Fruit fly (Drosophila melanogaster) whole organism, embryonic: Measurements from ENCODE around the gene nop5.

Experiments used
- Bgb ChIP-seq: fragments of 200-800 bp; sonication (Bioruptor generic); IDR thresholded peaks from 2 replicates; pipeline ENCODE4 v1.3.6; 2022; ENCODE audit warnings: missing biosample characterization, missing genetic modification characterization; ENCODE audit not compliant: partially characterized antibody
- CG10267 ChIP-seq: fragments of 200-800 bp; sonication (Bioruptor generic); optimal IDR thresholded peaks from 2 replicates; lab custom pipeline; 2018; ENCODE audit warnings: missing biosample characterization, mild to moderate bottlenecking, missing genetic modification characterization, moderate library complexity
- CG10366 ChIP-seq: fragments of 200-800 bp; sonication (Bioruptor generic); IDR thresholded peaks from 2 replicates; pipeline ENCODE4 v1.3.6; 2022; ENCODE audit warnings: missing biosample characterization, missing genetic modification characterization
- CG11504 ChIP-seq: fragments of 200-800 bp; sonication (Bioruptor generic); optimal IDR thresholded peaks from 3 replicates; lab custom pipeline; 2019; ENCODE audit warnings: missing biosample characterization, mild to moderate bottlenecking, missing genetic modification characterization, moderate library complexity
- CG13123 ChIP-seq: fragments of 200-800 bp; sonication (Bioruptor generic); optimal IDR thresholded peaks from 2 replicates; lab custom pipeline; 2016; ENCODE audit warnings: missing biosample characterization, missing genetic modification characterization
- CG13287 ChIP-seq: fragments of 200-800 bp; sonication (Bioruptor generic); IDR thresholded peaks from 2 replicates; pipeline ENCODE4 v1.3.6; 2022; ENCODE audit warnings: missing biosample characterization, missing genetic modification characterization; ENCODE audit not compliant: partially characterized antibody
- CG14441 ChIP-seq: fragments of 200-800 bp; sonication (Bioruptor generic); IDR thresholded peaks from 2 replicates; pipeline ENCODE4 v1.3.6; 2022; ENCODE audit warnings: missing biosample characterization, missing genetic modification characterization
- CG16863 ChIP-seq: fragments of 200-800 bp; sonication (Bioruptor generic); optimal IDR thresholded peaks from 3 replicates; lab custom pipeline; 2016; ENCODE audit warnings: missing biosample characterization, missing genetic modification characterization
- CG17612 ChIP-seq: fragments of 200-800 bp; sonication (Bioruptor generic); IDR thresholded peaks from 2 replicates; pipeline ENCODE4 v1.3.6; 2022; ENCODE audit warnings: missing biosample characterization, missing genetic modification characterization
- CG18262 ChIP-seq: fragments of 200-800 bp; optimal IDR thresholded peaks from 3 replicates; lab custom pipeline; 2019; ENCODE audit warnings: missing biosample characterization, mild to moderate bottlenecking, missing genetic modification characterization, moderate library complexity
- CG2712 ChIP-seq: fragments of 200-800 bp; optimal IDR thresholded peaks from 3 replicates; lab custom pipeline; 2019; ENCODE audit warnings: missing biosample characterization, mild to moderate bottlenecking, missing genetic modification characterization, moderate library complexity
- CG34376 ChIP-seq: fragments of 200-800 bp; sonication (Bioruptor generic); optimal IDR thresholded peaks from 2 replicates; lab custom pipeline; 2018; ENCODE audit warnings: missing biosample characterization, mild to moderate bottlenecking, missing genetic modification characterization
- CG4424 ChIP-seq: fragments of 200-800 bp; sonication (Bioruptor generic); optimal IDR thresholded peaks from 3 replicates; lab custom pipeline; 2016; ENCODE audit warnings: missing biosample characterization, missing genetic modification characterization
- CG6791 ChIP-seq: fragments of 200-800 bp; sonication (Bioruptor generic); IDR thresholded peaks from 3 replicates; pipeline ENCODE4 v1.3.6; 2022; ENCODE audit warnings: missing biosample characterization, missing genetic modification characterization; ENCODE audit not compliant: partially characterized antibody
- CG6813 ChIP-seq: fragments of 200-800 bp; sonication (Bioruptor generic); optimal IDR thresholded peaks from 2 replicates; lab custom pipeline; 2017; ENCODE audit warnings: missing biosample characterization, missing genetic modification characterization, mild to moderate bottlenecking, moderate library complexity, missing genetic modification reagents
- CG8478 ChIP-seq: fragments of >200 bp; optimal IDR thresholded peaks from 2 replicates; lab custom pipeline; 2018
- CG9437 ChIP-seq: fragments of 200-800 bp; sonication (Bioruptor generic); optimal IDR thresholded peaks from 2 replicates; lab custom pipeline; 2018; ENCODE audit warnings: missing biosample characterization, mild to moderate bottlenecking, missing genetic modification characterization
- CkIIα-i1 ChIP-seq: fragments of 200-800 bp; sonication (Bioruptor generic); IDR thresholded peaks from 2 replicates; pipeline ENCODE4 v1.3.6; 2022; ENCODE audit warnings: missing biosample characterization, missing genetic modification characterization
- Dbx ChIP-seq: fragments of 200-800 bp; sonication (Bioruptor generic); IDR thresholded peaks from 3 replicates; pipeline ENCODE4 v1.3.6; 2022; ENCODE audit warnings: missing biosample characterization, missing genetic modification characterization
- Doc2 ChIP-seq: fragments of 200-800 bp; sonication (Bioruptor generic); IDR thresholded peaks from 2 replicates; pipeline ENCODE4 v1.3.6; 2022; ENCODE audit warnings: missing biosample characterization, missing genetic modification characterization
- E2f2 ChIP-seq: fragments of 200-800 bp; sonication (Bioruptor generic); IDR thresholded peaks from 2 replicates; pipeline ENCODE4 v1.3.6; 2022; ENCODE audit warnings: missing biosample characterization, missing genetic modification characterization
- Elba2 ChIP-seq: fragments of 200-800 bp; sonication (Bioruptor generic); optimal IDR thresholded peaks from 3 replicates; lab custom pipeline; 2016; ENCODE audit warnings: missing biosample characterization, missing genetic modification characterization
- Ets97D ChIP-seq: fragments of 200-800 bp; sonication (Bioruptor generic); optimal IDR thresholded peaks from 3 replicates; lab custom pipeline; 2016; ENCODE audit warnings: missing biosample characterization, missing genetic modification characterization
- HLH4C ChIP-seq: fragments of 200-800 bp; sonication (Bioruptor generic); IDR thresholded peaks from 3 replicates; pipeline ENCODE4 v1.3.6; 2022; ENCODE audit warnings: missing biosample characterization, missing genetic modification characterization; ENCODE audit not compliant: partially characterized antibody
- Med ChIP-seq: fragments of 200-800 bp; sonication (Bioruptor generic); peaks from one replicate; lab custom pipeline; 2016; ENCODE audit warnings: missing biosample characterization, missing genetic modification characterization, mild to moderate bottlenecking, inconsistent platforms, moderate library complexity
- Myb ChIP-seq: fragments of 200-800 bp; sonication (Bioruptor generic); optimal IDR thresholded peaks from 2 replicates; lab custom pipeline; 2016; ENCODE audit warnings: missing biosample characterization, missing genetic modification characterization
- NC2α ChIP-seq: fragments of 200-800 bp; sonication (Bioruptor generic); optimal IDR thresholded peaks from 2 replicates; lab custom pipeline; 2016; ENCODE audit warnings: missing biosample characterization, missing genetic modification characterization
- Opbp ChIP-seq: fragments of 200-800 bp; sonication (Bioruptor generic); IDR thresholded peaks from 3 replicates; pipeline ENCODE4 v1.3.6; 2022; ENCODE audit warnings: missing biosample characterization, missing genetic modification characterization; ENCODE audit not compliant: partially characterized antibody
- Rfx ChIP-seq: fragments of 200-800 bp; sonication (Bioruptor generic); IDR thresholded peaks from 2 replicates; pipeline ENCODE4 v1.3.6; 2022; ENCODE audit warnings: missing biosample characterization, missing genetic modification characterization
- Side ChIP-seq: fragments of 200-800 bp; sonication (Bioruptor generic); optimal IDR thresholded peaks from 2 replicates; lab custom pipeline; 2016; ENCODE audit warnings: missing biosample characterization, missing genetic modification characterization
- Sin3A ChIP-seq: fragments of >200 bp; optimal IDR thresholded peaks from 2 replicates; lab custom pipeline; 2018
- Sry-β ChIP-seq: fragments of 200-800 bp; sonication (Bioruptor generic); optimal IDR thresholded peaks from 2 replicates; lab custom pipeline; 2018; ENCODE audit warnings: missing biosample characterization, mild to moderate bottlenecking, missing genetic modification characterization, moderate library complexity
- chinmo ChIP-seq: fragments of 200-800 bp; sonication (Bioruptor generic); IDR thresholded peaks from 4 replicates; pipeline ENCODE4 v1.3.6; 2022; ENCODE audit warnings: missing biosample characterization, missing genetic modification characterization; ENCODE audit not compliant: partially characterized antibody
- dan ChIP-seq: fragments of 200-800 bp; sonication (Bioruptor generic); IDR thresholded peaks from 2 replicates; pipeline ENCODE4 v1.3.6; 2022; ENCODE audit warnings: missing biosample characterization, missing genetic modification characterization
- dimm ChIP-seq: fragments of 200-800 bp; sonication (Bioruptor generic); IDR thresholded peaks from 2 replicates; pipeline ENCODE4 v1.3.6; 2022; ENCODE audit warnings: missing biosample characterization, missing genetic modification characterization
- gsb ChIP-seq: fragments of 200-800 bp; sonication (Bioruptor generic); IDR thresholded peaks from 2 replicates; pipeline ENCODE4 v1.3.6; 2022; ENCODE audit warnings: missing biosample characterization, missing genetic modification characterization
- maf-S ChIP-seq: fragments of 200-800 bp; sonication (Bioruptor generic); optimal IDR thresholded peaks from 2 replicates; lab custom pipeline; 2016; ENCODE audit warnings: missing biosample characterization, missing genetic modification characterization
- peb ChIP-seq: fragments of 200-800 bp; sonication (Bioruptor generic); IDR thresholded peaks from 2 replicates; pipeline ENCODE4 v1.3.6; 2022; ENCODE audit warnings: missing biosample characterization, missing genetic modification characterization
- pho ChIP-seq: fragments of 200-800 bp; sonication (Bioruptor generic); optimal IDR thresholded peaks from 2 replicates; lab custom pipeline; 2016; ENCODE audit warnings: missing biosample characterization, missing genetic modification characterization
- pum ChIP-seq: fragments of 200-800 bp; sonication (Bioruptor generic); optimal IDR thresholded peaks from 2 replicates; lab custom pipeline; 2016; ENCODE audit warnings: missing biosample characterization, missing genetic modification characterization
- rib ChIP-seq: fragments of 200-800 bp; sonication (Bioruptor generic); IDR thresholded peaks from 2 replicates; pipeline ENCODE4 v1.3.6; 2022; ENCODE audit warnings: missing biosample characterization, missing genetic modification characterization
- ro ChIP-seq: fragments of 200-800 bp; sonication (Bioruptor generic); IDR thresholded peaks from 2 replicates; pipeline ENCODE4 v1.3.6; 2022; ENCODE audit warnings: missing biosample characterization, missing genetic modification characterization
- row ChIP-seq: fragments of 200-800 bp; sonication (Bioruptor generic); IDR thresholded peaks from 3 replicates; pipeline ENCODE4 v1.3.6; 2022; ENCODE audit warnings: missing biosample characterization, missing genetic modification characterization
- sna ChIP-seq: fragments of 200-800 bp; sonication (Bioruptor generic); IDR thresholded peaks from 2 replicates; pipeline ENCODE4 v1.3.6; 2022; ENCODE audit warnings: missing biosample characterization, missing genetic modification characterization; ENCODE audit not compliant: partially characterized antibody
- ssp ChIP-seq: fragments of 200-800 bp; sonication (Bioruptor generic); IDR thresholded peaks from 2 replicates; pipeline ENCODE4 v1.3.6; 2022; ENCODE audit warnings: missing biosample characterization, missing genetic modification characterization
- sug ChIP-seq: fragments of 200-800 bp; optimal IDR thresholded peaks from 2 replicates; lab custom pipeline; 2019; ENCODE audit warnings: missing biosample characterization, mild to moderate bottlenecking, missing genetic modification characterization, moderate library complexity
- toy ChIP-seq: fragments of 200-800 bp; sonication (Bioruptor generic); IDR thresholded peaks from 2 replicates; pipeline ENCODE4 v1.3.6; 2022; ENCODE audit warnings: missing biosample characterization, missing genetic modification characterization
- ttk ChIP-seq: fragments of 200-800 bp; sonication (Bioruptor generic); IDR thresholded peaks from 2 replicates; pipeline ENCODE4 v2.1.2; 2022; ENCODE audit warnings: missing biosample characterization, missing genetic modification characterization

The nop5 gene

dm6 chr2L:6919850-6920660 is 1.5 kb upstream of the nop5 start, which contains the start of gene x16 (continued):
- TF ChIP-seq CG13287 (GFP tag; lab: Robert Waterston, UW) (no peak), ro (GFP tag; lab: Robert Waterston, UW) (no peak), Rfx (peak; percentile 18; the same call in 1 of the 2 replicates), toy (GFP tag; lab: Robert Waterston, UW) (no peak), E2f2 (peak; percentile 54), Myb (GFP tag; lab: Kevin White, UChicago) (peak; percentile 68), CG13123 (GFP tag; lab: Kevin White, UChicago) (no peak), Elba2 (GFP tag; lab: Kevin White, UChicago) (no peak), pho (no peak), gsb (no peak), CG10366 (no peak), CG11504 (tag; lab: Kevin White, UChicago) (peak; percentile 35), CG4424 (GFP tag; lab: Kevin White, UChicago) (peak; percentile 23), Sin3A (lab: Kevin White, UChicago) (peak; percentile 76), row (GFP tag; lab: Robert Waterston, UW) (peak; percentile 34; the same call in 2 of the 3 replicates)

DNA sequence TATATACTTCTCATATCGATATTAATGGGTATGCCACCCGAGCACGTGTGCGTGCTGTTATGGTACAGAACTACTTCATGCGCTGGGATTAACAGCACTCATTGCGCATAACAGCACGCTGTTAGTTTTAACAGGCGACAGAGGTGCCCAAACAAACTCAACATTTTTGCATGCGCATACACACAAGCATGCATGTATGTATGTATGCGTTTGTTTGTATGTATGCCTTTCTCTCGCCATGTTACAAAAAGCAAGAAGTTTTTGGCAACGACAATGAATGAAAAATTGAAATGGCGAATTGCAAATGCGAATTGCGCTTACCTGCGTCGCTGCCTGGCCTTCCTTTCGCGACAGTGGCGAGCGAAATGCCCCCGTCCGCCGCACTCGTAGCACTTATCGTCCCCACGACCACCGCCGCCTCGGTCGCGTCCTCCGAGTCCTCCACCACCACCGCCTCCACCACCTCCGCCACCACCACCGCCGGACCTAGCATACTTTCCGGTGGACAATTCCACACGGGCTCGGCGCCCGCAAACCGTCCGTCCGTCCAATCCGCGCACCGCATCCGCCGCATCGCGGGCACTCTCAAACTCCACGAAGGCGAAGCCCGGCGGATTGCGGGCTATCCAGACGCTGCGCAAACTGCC is 783 bp upstream of the nop5 start:
- TF ChIP-seq NC2α (GFP tag; lab: Kevin White, UChicago) (no peak), CkIIα-i1 (GFP tag; lab: Robert Waterston, UW) (no peak), HLH4C (GFP tag; lab: Robert Waterston, UW) (no peak), Dbx (0 out of 3 replicates have a peak, but pooled peaks have one; percentile 12), Ets97D (GFP tag; lab: Kevin White, UChicago) (no peak), dimm (GFP tag; lab: Robert Waterston, UW) (no peak), maf-S (GFP tag; lab: Kevin White, UChicago) (no peak), CG8478 (lab: Kevin White, UChicago) (no peak), rib (GFP tag; lab: Robert Waterston, UW) (peak; percentile 69; the same call in 1 of the 2 replicates), Doc2 (no peak), ssp (GFP tag; lab: Robert Waterston, UW) (no peak), Opbp (0 out of 3 replicates have a peak, but pooled peaks have one; percentile 33), CG2712 (tag; lab: Kevin White, UChicago) (peak; percentile 40), CG18262 (tag; lab: Kevin White, UChicago) (peak; percentile 48), pum (no peak), CG13287 (GFP tag; lab: Robert Waterston, UW) (peak; percentile 10; the same call in 1 of the 2 replicates), CG34376 (GFP tag; lab: Kevin White, UChicago) (no peak), CG6791 (GFP tag; lab: Robert Waterston, UW) (0 out of 3 replicates have a peak, but pooled peaks have one; percentile 32), sug (tag; lab: Kevin White, UChicago) (no peak), CG16863 (GFP tag; lab: Kevin White, UChicago) (no peak), Side (GFP tag; lab: Kevin White, UChicago) (no peak), Bgb (GFP tag; lab: Robert Waterston, UW) (0 out of 2 replicates have a peak, but pooled peaks have one; percentile 15), CG9437 (GFP tag; lab: Kevin White, UChicago) (peak; percentile 18), CG14441 (no peak), Sry-β (peak; percentile 15), ttk (GFP tag; lab: Robert Waterston, UW) (no peak), sna (0 out of 2 replicates have a peak, but pooled peaks have one; percentile 10), dan (GFP tag; lab: Robert Waterston, UW) (no peak), Med (GFP tag; lab: Kevin White, UChicago) (peak; percentile 1), chinmo (GFP tag; lab: Robert Waterston, UW) (0 out of 4 replicates have a peak, but pooled peaks have one; percentile 45), peb (GFP tag; lab: Robert Waterston, UW) (no peak), CG17612 (GFP tag; lab: Robert Waterston, UW) (no peak), CG10267 (tag; lab: Kevin White, UChicago) (peak; percentile 9), CG6813 (no peak)
